Worm (Caenorhabditis elegans) whole organism, L3 larva: ENCODE results near the gene Y48C3A.5.

Experiments
- ama-1 ChIP-seq: fragments of 150-350 bp; optimal IDR thresholded peaks from 2 replicates; lab custom pipeline; 2018
- daf-12 ChIP-seq: fragments of 150-350 bp; optimal IDR thresholded peaks from 2 replicates; lab custom pipeline; 2014; ENCODE audit warnings: missing biosample characterization, missing genetic modification reagents, missing genetic modification characterization
- elt-1 ChIP-seq: fragments of 150-350 bp; optimal IDR thresholded peaks from 2 replicates; lab custom pipeline; 2014; ENCODE audit warnings: missing biosample characterization, missing genetic modification characterization
- elt-2 ChIP-seq: sonication (generic microtip); optimal IDR thresholded peaks from 2 replicates; lab custom pipeline; 2016; ENCODE audit warnings: missing genetic modification reagents, mild to moderate bottlenecking, missing genetic modification characterization, missing compliant biosample characterization
- eor-1 ChIP-seq, 2 experiments: fragments of 150-350 bp; optimal IDR thresholded peaks; 2 replicates each; lab custom pipeline; 2014 to 2018; ENCODE audit warnings: missing biosample characterization in 2 of 2, missing genetic modification characterization in 2 of 2
- fkh-10 ChIP-seq: sonication (generic microtip); optimal IDR thresholded peaks from 2 replicates; lab custom pipeline; 2017; ENCODE audit warnings: missing biosample characterization, missing genetic modification reagents, missing genetic modification characterization
- lin-15B ChIP-seq: fragments of 150-350 bp; optimal IDR thresholded peaks from 2 replicates; lab custom pipeline; 2014; ENCODE audit warnings: missing biosample characterization, missing genetic modification characterization
- lin-39 ChIP-seq: fragments of 150-350 bp; optimal IDR thresholded peaks from 2 replicates; lab custom pipeline; 2018; ENCODE audit warnings: missing biosample characterization, missing genetic modification reagents, missing genetic modification characterization
- nhr-237 ChIP-seq: fragments of 150-350 bp; optimal IDR thresholded peaks from 2 replicates; lab custom pipeline; 2014; ENCODE audit warnings: missing biosample characterization, missing genetic modification characterization
- nhr-25 ChIP-seq: sonication (generic microtip); optimal IDR thresholded peaks from 2 replicates; lab custom pipeline; 2017; ENCODE audit warnings: missing biosample characterization, missing genetic modification characterization
- snpc-4 ChIP-seq: fragments of 150-350 bp; optimal IDR thresholded peaks from 2 replicates; lab custom pipeline; 2014; ENCODE audit warnings: missing biosample characterization, missing genetic modification characterization
- unc-39 ChIP-seq: sonication (generic microtip); optimal IDR thresholded peaks from 4 replicates; lab custom pipeline; 2017; ENCODE audit warnings: missing biosample characterization, missing genetic modification characterization
- zag-1 ChIP-seq: fragments of 150-350 bp; optimal IDR thresholded peaks from 2 replicates; lab custom pipeline; 2014; ENCODE audit warnings: missing biosample characterization, missing genetic modification characterization
- ztf-4 ChIP-seq: fragments of 150-350 bp; optimal IDR thresholded peaks from 2 replicates; lab custom pipeline; 2014; ENCODE audit warnings: missing biosample characterization, missing genetic modification characterization

ce11 chrII:13310230-13310629, 39.4 kb downstream of the Y48C3A.5 start:
- TF ChIP-seq lin-39 (no peak), nhr-237 (tag; lab: Kevin White, UChicago) (no peak), unc-39 (tag; lab: Kevin White, UChicago) (no peak), eor-1 (tag; optimal IDR thresholded peaks at IDR 0.05; lab: Kevin White, UChicago) (no peak), daf-12 (tag; lab: Kevin White, UChicago) (no peak), snpc-4 (tag; lab: Kevin White, UChicago) (no peak), ama-1 (lab: Kevin White, UChicago) (no peak), elt-2 (no peak), fkh-10 (no peak), ztf-4 (tag; lab: Kevin White, UChicago) (no peak), zag-1 (tag; lab: Kevin White, UChicago) (no peak), lin-15B (tag; lab: Kevin White, UChicago) (no peak), elt-1 (no peak), nhr-25 (tag; lab: Kevin White, UChicago) (no peak)
